Worm (Caenorhabditis elegans) whole organism, L3 larva: ENCODE results near the gene dmd-7.
A peak's percentile ranks its signal among the peaks of the same experiment; 100 is the strongest.

ENCODE experiments used
- R02D3.7 ChIP-seq: fragments of 150-350 bp; optimal IDR thresholded peaks from 2 replicates; lab custom pipeline; 2014; ENCODE audit warnings: missing biosample characterization, missing genetic modification characterization
- ZK546.5 ChIP-seq: sonication (generic microtip); optimal IDR thresholded peaks from 2 replicates; lab custom pipeline; 2017; ENCODE audit warnings: missing biosample characterization, missing genetic modification characterization
- aly-2 ChIP-seq: fragments of 150-350 bp; optimal IDR thresholded peaks from 2 replicates; lab custom pipeline; 2014; ENCODE audit warnings: missing biosample characterization, missing genetic modification characterization
- ama-1 ChIP-seq: fragments of 150-350 bp; optimal IDR thresholded peaks from 2 replicates; lab custom pipeline; 2018
- ceh-16 ChIP-seq: sonication (generic microtip); optimal IDR thresholded peaks from 2 replicates; lab custom pipeline; 2017; ENCODE audit warnings: missing biosample characterization, missing genetic modification characterization
- ceh-28 ChIP-seq: fragments of 150-350 bp; optimal IDR thresholded peaks from 2 replicates; lab custom pipeline; 2014; ENCODE audit warnings: missing biosample characterization, missing genetic modification reagents, missing genetic modification characterization
- ceh-82 ChIP-seq: fragments of 150-350 bp; optimal IDR thresholded peaks from 2 replicates; lab custom pipeline; 2014; ENCODE audit warnings: missing biosample characterization, missing genetic modification characterization
- ceh-9 ChIP-seq: sonication (generic microtip); optimal IDR thresholded peaks from 2 replicates; lab custom pipeline; 2018; ENCODE audit warnings: missing biosample characterization, missing genetic modification characterization
- daf-12 ChIP-seq: fragments of 150-350 bp; optimal IDR thresholded peaks from 2 replicates; lab custom pipeline; 2014; ENCODE audit warnings: missing biosample characterization, missing genetic modification reagents, missing genetic modification characterization
- egl-27 ChIP-seq: sonication (generic microtip); optimal IDR thresholded peaks from 4 replicates; lab custom pipeline; 2017; ENCODE audit warnings: missing biosample characterization, missing genetic modification reagents, missing genetic modification characterization
- egl-5 ChIP-seq: fragments of 150-350 bp; optimal IDR thresholded peaks from 2 replicates; lab custom pipeline; 2017; ENCODE audit warnings: missing biosample characterization, missing genetic modification reagents, missing genetic modification characterization, inconsistent platforms
- elt-1 ChIP-seq: fragments of 150-350 bp; optimal IDR thresholded peaks from 2 replicates; lab custom pipeline; 2014; ENCODE audit warnings: missing biosample characterization, missing genetic modification characterization
- elt-2 ChIP-seq: sonication (generic microtip); optimal IDR thresholded peaks from 2 replicates; lab custom pipeline; 2016; ENCODE audit warnings: missing genetic modification reagents, mild to moderate bottlenecking, missing genetic modification characterization, missing compliant biosample characterization
- elt-3 ChIP-seq, 3 experiments: fragments of 150-350 bp in 1 of 3; sonication (generic microtip) in 2 of 3; optimal IDR thresholded peaks; 2 replicates in 2 of 3; 4 replicates in 1 of 3; lab custom pipeline; 2014 to 2017; ENCODE audit warnings: missing biosample characterization in 3 of 3, missing genetic modification characterization in 3 of 3
- eor-1 ChIP-seq, 2 experiments: fragments of 150-350 bp; optimal IDR thresholded peaks; 2 replicates each; lab custom pipeline; 2014 to 2018; ENCODE audit warnings: missing biosample characterization in 2 of 2, missing genetic modification characterization in 2 of 2
- fkh-10 ChIP-seq: sonication (generic microtip); optimal IDR thresholded peaks from 2 replicates; lab custom pipeline; 2017; ENCODE audit warnings: missing biosample characterization, missing genetic modification reagents, missing genetic modification characterization
- fkh-2 ChIP-seq: fragments of 150-350 bp; optimal IDR thresholded peaks from 2 replicates; lab custom pipeline; 2014; ENCODE audit warnings: missing biosample characterization, missing genetic modification reagents, missing genetic modification characterization
- fos-1 ChIP-seq: fragments of 150-350 bp; optimal IDR thresholded peaks from 2 replicates; lab custom pipeline; 2014; ENCODE audit warnings: missing biosample characterization, missing genetic modification characterization
- hmg-11 ChIP-seq: sonication (generic microtip); optimal IDR thresholded peaks from 2 replicates; lab custom pipeline; 2016; ENCODE audit warnings: missing genetic modification characterization, missing compliant biosample characterization
- jun-1 ChIP-seq: fragments of 150-350 bp; optimal IDR thresholded peaks from 2 replicates; lab custom pipeline; 2014; ENCODE audit warnings: missing biosample characterization, missing genetic modification reagents, missing genetic modification characterization
- lin-15B ChIP-seq: fragments of 150-350 bp; optimal IDR thresholded peaks from 2 replicates; lab custom pipeline; 2014; ENCODE audit warnings: missing biosample characterization, missing genetic modification characterization
- lin-39 ChIP-seq: fragments of 150-350 bp; optimal IDR thresholded peaks from 2 replicates; lab custom pipeline; 2018; ENCODE audit warnings: missing biosample characterization, missing genetic modification reagents, missing genetic modification characterization
- lsy-12 ChIP-seq: sonication (generic microtip); optimal IDR thresholded peaks from 2 replicates; lab custom pipeline; 2016; ENCODE audit warnings: mild to moderate bottlenecking, missing genetic modification characterization, missing compliant biosample characterization
- mdl-1 ChIP-seq: fragments of 150-350 bp; optimal IDR thresholded peaks from 2 replicates; lab custom pipeline; 2014; ENCODE audit warnings: missing biosample characterization, missing genetic modification characterization
- mml-1 ChIP-seq: fragments of 150-350 bp; sonication (generic microtip); optimal IDR thresholded peaks from 3 replicates; lab custom pipeline; 2014; ENCODE audit warnings: missing biosample characterization, missing genetic modification characterization
- nfya-1 ChIP-seq: sonication (generic microtip); optimal IDR thresholded peaks from 2 replicates; lab custom pipeline; 2017; ENCODE audit warnings: missing genetic modification characterization, mild to moderate bottlenecking, missing compliant biosample characterization, antibody characterized with exemption, moderate library complexity; ENCODE audit not compliant: insufficient read depth
- nhr-11 ChIP-seq: fragments of 150-350 bp; optimal IDR thresholded peaks from 2 replicates; lab custom pipeline; 2014; ENCODE audit warnings: missing biosample characterization, missing genetic modification characterization
- nhr-12 ChIP-seq: fragments of 150-350 bp; optimal IDR thresholded peaks from 2 replicates; lab custom pipeline; 2014; ENCODE audit warnings: missing biosample characterization, missing genetic modification characterization
- nhr-23 ChIP-seq: fragments of 150-350 bp; optimal IDR thresholded peaks from 2 replicates; lab custom pipeline; 2014; ENCODE audit warnings: missing biosample characterization, missing genetic modification reagents, missing genetic modification characterization
- nhr-237 ChIP-seq: fragments of 150-350 bp; optimal IDR thresholded peaks from 2 replicates; lab custom pipeline; 2014; ENCODE audit warnings: missing biosample characterization, missing genetic modification characterization
- nhr-25 ChIP-seq: sonication (generic microtip); optimal IDR thresholded peaks from 2 replicates; lab custom pipeline; 2017; ENCODE audit warnings: missing biosample characterization, missing genetic modification characterization
- nhr-28 ChIP-seq: fragments of 150-350 bp; optimal IDR thresholded peaks from 2 replicates; lab custom pipeline; 2014; ENCODE audit warnings: missing biosample characterization, missing genetic modification characterization
- nhr-43 ChIP-seq: sonication (generic microtip); optimal IDR thresholded peaks from 2 replicates; lab custom pipeline; 2016; ENCODE audit warnings: mild to moderate bottlenecking, missing genetic modification characterization, missing compliant biosample characterization; ENCODE audit not compliant: poor library complexity, severe bottlenecking
- nhr-67 ChIP-seq: fragments of 150-350 bp; optimal IDR thresholded peaks from 2 replicates; lab custom pipeline; 2014; ENCODE audit warnings: missing biosample characterization, missing genetic modification characterization
- nhr-76 ChIP-seq: fragments of 150-350 bp; sonication (generic microtip); optimal IDR thresholded peaks from 5 replicates; lab custom pipeline; 2014; ENCODE audit warnings: missing biosample characterization, missing genetic modification characterization
- nhr-77 ChIP-seq: fragments of 150-350 bp; optimal IDR thresholded peaks from 2 replicates; lab custom pipeline; 2014; ENCODE audit warnings: missing biosample characterization, missing genetic modification characterization
- pha-4 ChIP-seq: fragments of 150-350 bp; optimal IDR thresholded peaks from 2 replicates; lab custom pipeline; 2014; ENCODE audit warnings: missing biosample characterization, missing genetic modification reagents, missing genetic modification characterization
- pqm-1 ChIP-seq: fragments of 150-350 bp; optimal IDR thresholded peaks from 2 replicates; lab custom pipeline; 2017; ENCODE audit warnings: missing biosample characterization, missing genetic modification characterization, inconsistent platforms
- sea-2 ChIP-seq: fragments of 150-350 bp; sonication (generic microtip); optimal IDR thresholded peaks from 4 replicates; lab custom pipeline; 2014; ENCODE audit warnings: missing biosample characterization, missing genetic modification reagents, missing genetic modification characterization
- skn-1 ChIP-seq: fragments of 150-350 bp; optimal IDR thresholded peaks from 2 replicates; lab custom pipeline; 2014; ENCODE audit warnings: missing biosample characterization, missing genetic modification characterization
- snpc-4 ChIP-seq: fragments of 150-350 bp; optimal IDR thresholded peaks from 2 replicates; lab custom pipeline; 2014; ENCODE audit warnings: missing biosample characterization, missing genetic modification characterization
- tbx-2 ChIP-seq: sonication (generic microtip); optimal IDR thresholded peaks from 2 replicates; lab custom pipeline; 2016; ENCODE audit warnings: mild to moderate bottlenecking, missing genetic modification characterization, missing compliant biosample characterization
- unc-39 ChIP-seq: sonication (generic microtip); optimal IDR thresholded peaks from 4 replicates; lab custom pipeline; 2017; ENCODE audit warnings: missing biosample characterization, missing genetic modification characterization
- unc-62 ChIP-seq: fragments of 150-350 bp; sonication (generic microtip); optimal IDR thresholded peaks from 4 replicates; lab custom pipeline; 2014; ENCODE audit warnings: missing biosample characterization, missing genetic modification reagents, missing genetic modification characterization
- zag-1 ChIP-seq: fragments of 150-350 bp; optimal IDR thresholded peaks from 2 replicates; lab custom pipeline; 2014; ENCODE audit warnings: missing biosample characterization, missing genetic modification characterization
- ztf-11 ChIP-seq: fragments of 150-350 bp; optimal IDR thresholded peaks from 2 replicates; lab custom pipeline; 2014; ENCODE audit warnings: missing biosample characterization, missing genetic modification characterization
- ztf-4 ChIP-seq: fragments of 150-350 bp; optimal IDR thresholded peaks from 2 replicates; lab custom pipeline; 2014; ENCODE audit warnings: missing biosample characterization, missing genetic modification characterization

The dmd-7 gene

DNA sequence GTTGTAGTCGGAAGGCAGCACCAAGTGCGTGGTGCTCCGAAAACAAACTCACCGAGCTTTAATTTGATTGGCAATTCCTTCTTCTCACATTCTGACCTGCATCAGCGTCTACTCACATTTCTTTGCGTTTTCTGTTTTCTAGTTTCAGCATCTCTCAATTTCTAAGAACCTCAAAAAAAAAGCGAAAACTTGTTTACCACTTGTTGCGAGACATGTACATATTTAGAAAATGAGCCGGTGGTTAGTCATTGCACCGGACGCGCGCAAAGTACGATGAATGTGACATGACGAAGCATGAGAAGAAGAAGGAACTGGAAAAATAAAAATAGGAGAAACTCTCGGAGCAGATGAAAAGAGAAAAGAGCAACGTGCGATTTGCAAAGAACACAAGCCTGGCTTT, 2.1 kb upstream of the dmd-7 start:
- TF ChIP-seq unc-62 (GFP tag; lab: Kevin White, UChicago) (no peak), lsy-12 (tag; lab: Kevin White, UChicago) (no peak), pha-4 (tag; lab: Kevin White, UChicago) (peak; percentile 10), egl-5 (tag; lab: Kevin White, UChicago) (peak; percentile 4), hmg-11 (tag; lab: Kevin White, UChicago) (peak; percentile 48), snpc-4 (tag; lab: Kevin White, UChicago) (no peak), nhr-11 (tag; lab: Kevin White, UChicago) (peak; percentile 85), jun-1 (tag; lab: Kevin White, UChicago) (no peak), pqm-1 (peak; percentile 29), ceh-82 (tag; lab: Kevin White, UChicago) (no peak), nfya-1 (tag; lab: Kevin White, UChicago) (peak; percentile 30), nhr-43 (tag; lab: Kevin White, UChicago) (no peak), sea-2 (GFP tag; lab: Kevin White, UChicago) (no peak), nhr-76 (tag; lab: Kevin White, UChicago) (no peak)

DNA sequence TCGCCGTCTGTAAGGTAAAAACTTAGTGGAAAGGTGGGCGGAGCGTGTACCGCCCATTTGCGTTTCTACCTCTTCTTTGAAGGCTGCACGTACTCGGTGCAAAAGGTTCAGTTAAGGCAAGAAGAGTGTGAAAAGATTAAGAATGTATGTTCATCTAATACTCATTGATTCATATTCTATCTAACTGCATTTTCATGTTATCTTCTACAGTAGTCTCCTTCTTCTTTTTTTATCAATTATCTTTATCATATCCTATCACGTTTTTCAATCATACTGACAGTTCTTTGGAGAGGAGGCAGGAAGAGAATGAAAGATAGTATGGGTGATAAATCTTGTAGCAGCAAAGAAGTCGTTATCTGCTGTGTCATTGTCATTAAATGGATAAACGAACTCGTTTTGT, 666 bp downstream of the dmd-7 start:
- TF ChIP-seq mdl-1 (tag; lab: Kevin White, UChicago), result peak; percentile 59
- TF ChIP-seq pha-4 (tag; lab: Kevin White, UChicago), result no peak
- TF ChIP-seq egl-27 (tag; lab: Kevin White, UChicago), result no peak
- no peak for TF ChIP-seq lin-39 (tag; lab: Kevin White, UChicago)
- TF ChIP-seq nhr-12 (tag; lab: Kevin White, UChicago), result no peak
- TF ChIP-seq skn-1 (tag; lab: Kevin White, UChicago), result no peak
- no peak for TF ChIP-seq unc-39
- TF ChIP-seq fos-1 (tag; lab: Kevin White, UChicago), result no peak
- peak; percentile 79 for TF ChIP-seq elt-2
- no peak for TF ChIP-seq lin-15B (tag; lab: Kevin White, UChicago)
- TF ChIP-seq tbx-2, result no peak
- no peak for TF ChIP-seq nhr-76 (tag; lab: Kevin White, UChicago)
- no peak for TF ChIP-seq daf-12 (tag; lab: Kevin White, UChicago)
- no peak for TF ChIP-seq hmg-11 (tag; lab: Kevin White, UChicago)
- no peak for TF ChIP-seq eor-1 (tag; optimal IDR thresholded peaks at IDR 0.05; lab: Kevin White, UChicago)
- peak; percentile 29 for TF ChIP-seq pqm-1
- TF ChIP-seq lsy-12 (tag; lab: Kevin White, UChicago), result no peak
- TF ChIP-seq nhr-237, result no peak
- no peak for TF ChIP-seq nhr-77 (tag; lab: Kevin White, UChicago)
- TF ChIP-seq snpc-4 (tag; lab: Kevin White, UChicago), result no peak
- no peak for TF ChIP-seq sea-2 (GFP tag; lab: Kevin White, UChicago)
- TF ChIP-seq nhr-23 (tag; lab: Kevin White, UChicago), result peak; percentile 93
- no peak for TF ChIP-seq nfya-1 (tag; lab: Kevin White, UChicago)
- no peak for TF ChIP-seq ama-1 (lab: Kevin White, UChicago)
- no peak for TF ChIP-seq fkh-10 (GFP tag; lab: Kevin White, UChicago)
- TF ChIP-seq elt-3 (tag; optimal IDR thresholded peaks at IDR 0.05; lab: Kevin White, UChicago), result peak; percentile 45 to 94 (median 89)
- TF ChIP-seq nhr-11 (tag; lab: Kevin White, UChicago), result no peak
- TF ChIP-seq ceh-9 (tag; lab: Kevin White, UChicago), result no peak
- no peak for TF ChIP-seq zag-1 (tag; lab: Kevin White, UChicago)
- no peak for TF ChIP-seq fkh-2 (tag; lab: Kevin White, UChicago)
- no peak for TF ChIP-seq elt-1 (tag; lab: Kevin White, UChicago)
- peak; percentile 97 for TF ChIP-seq nhr-43 (tag; lab: Kevin White, UChicago)
- TF ChIP-seq nhr-28, result no peak
- peak; percentile 32 for TF ChIP-seq jun-1 (tag; lab: Kevin White, UChicago)
- no peak for TF ChIP-seq ZK546.5 (tag; lab: Kevin White, UChicago)
- no peak for TF ChIP-seq ztf-11 (tag; lab: Kevin White, UChicago)
- no peak for TF ChIP-seq egl-5 (tag; lab: Kevin White, UChicago)
- TF ChIP-seq nhr-67 (tag; lab: Kevin White, UChicago), result no peak
- no peak for TF ChIP-seq ceh-16 (tag; lab: Kevin White, UChicago)
- no peak for TF ChIP-seq ceh-82 (tag; lab: Kevin White, UChicago)
- TF ChIP-seq nhr-25 (tag; lab: Kevin White, UChicago), result peak; percentile 82
- no peak for TF ChIP-seq ztf-4
- no peak for TF ChIP-seq aly-2 (tag; lab: Kevin White, UChicago)
- TF ChIP-seq unc-62 (GFP tag; lab: Kevin White, UChicago), result peak; percentile 9
- peak; percentile 34 for TF ChIP-seq R02D3.7 (tag; lab: Kevin White, UChicago)
- TF ChIP-seq ceh-28 (tag; lab: Kevin White, UChicago), result peak; percentile 50
- no peak for TF ChIP-seq mml-1
